Fruit fly (Drosophila melanogaster) whole organism, adult: ENCODE results near the gene CG14229.

Source experiments
- CG11617 ChIP-seq: fragments of 200-800 bp; sonication (Bioruptor generic); optimal IDR thresholded peaks from 2 replicates; lab custom pipeline; 2017; ENCODE audit warnings: mild to moderate bottlenecking, missing biosample characterization, missing genetic modification reagents, missing genetic modification characterization
- CG12768 ChIP-seq: fragments of 200-800 bp; sonication (Bioruptor generic); optimal IDR thresholded peaks from 2 replicates; lab custom pipeline; 2017; ENCODE audit warnings: missing biosample characterization, missing genetic modification characterization, mild to moderate bottlenecking, moderate library complexity, missing genetic modification reagents
- CG14711 ChIP-seq: fragments of 200-800 bp; sonication (Bioruptor generic); optimal IDR thresholded peaks from 2 replicates; lab custom pipeline; 2018; ENCODE audit warnings: missing biosample characterization, mild to moderate bottlenecking, missing genetic modification characterization, moderate library complexity
- CG1620 ChIP-seq: fragments of 200-800 bp; sonication (Bioruptor generic); optimal IDR thresholded peaks from 2 replicates; lab custom pipeline; 2016; ENCODE audit warnings: missing biosample characterization, missing genetic modification characterization
- CG33017 ChIP-seq: fragments of 200-800 bp; sonication (Bioruptor generic); optimal IDR thresholded peaks from 2 replicates; lab custom pipeline; 2018; ENCODE audit warnings: missing biosample characterization, mild to moderate bottlenecking, missing genetic modification characterization, moderate library complexity
- CG5204 ChIP-seq: fragments of 200-800 bp; sonication (Bioruptor generic); optimal IDR thresholded peaks from 2 replicates; lab custom pipeline; 2016; ENCODE audit warnings: missing biosample characterization, missing genetic modification characterization
- CG7101 ChIP-seq: fragments of 200-800 bp; sonication (Bioruptor generic); optimal IDR thresholded peaks from 2 replicates; lab custom pipeline; 2018; ENCODE audit warnings: missing biosample characterization, mild to moderate bottlenecking, missing genetic modification characterization, moderate library complexity
- Clk ChIP-seq: fragments of 200-800 bp; sonication (Bioruptor generic); optimal IDR thresholded peaks from 2 replicates; lab custom pipeline; 2017; ENCODE audit warnings: missing biosample characterization, missing genetic modification characterization
- Crg-1 ChIP-seq: fragments of 200-800 bp; sonication (Bioruptor generic); optimal IDR thresholded peaks from 2 replicates; lab custom pipeline; 2016; ENCODE audit warnings: missing biosample characterization, missing genetic modification characterization
- Mnt ChIP-seq: fragments of 200-800 bp; sonication (Bioruptor generic); optimal IDR thresholded peaks from 2 replicates; lab custom pipeline; 2016; ENCODE audit warnings: missing biosample characterization, mild to moderate bottlenecking, missing genetic modification characterization
- cnc ChIP-seq, 2 experiments: fragments of >200 bp; optimal IDR thresholded peaks; 2 replicates each; lab custom pipeline; 2017
- kay ChIP-seq: fragments of 200-800 bp; sonication (Bioruptor generic); peaks from one replicate; lab custom pipeline; 2016; ENCODE audit warnings: missing biosample characterization, missing genetic modification characterization, borderline replicate concordance
- toe ChIP-seq: fragments of 200-800 bp; sonication (Bioruptor generic); optimal IDR thresholded peaks from 2 replicates; lab custom pipeline; 2016; ENCODE audit warnings: missing biosample characterization, missing genetic modification characterization

- no peak for TF ChIP-seq CG33017 (tag; lab: Kevin White, UChicago)
- TF ChIP-seq CG11617 (GFP tag; lab: Kevin White, UChicago): peak; percentile 55
- peak; percentile 66 for TF ChIP-seq Mnt
- TF ChIP-seq CG14711 (tag; lab: Kevin White, UChicago): peak; percentile 93
- TF ChIP-seq Crg-1 (GFP tag; lab: Kevin White, UChicago): peak; percentile 56
- TF ChIP-seq toe (GFP tag; lab: Kevin White, UChicago): no peak
- no peak for TF ChIP-seq CG5204 (GFP tag; lab: Kevin White, UChicago)
- peak; percentile 81 for TF ChIP-seq CG1620
- peak; percentile 3 for TF ChIP-seq Clk (GFP tag; lab: Kevin White, UChicago)
- TF ChIP-seq CG7101: peak; percentile 58
- TF ChIP-seq kay (GFP tag; lab: Kevin White, UChicago): no peak
- TF ChIP-seq CG12768 (GFP tag; lab: Kevin White, UChicago): peak; percentile 21
- no peak for TF ChIP-seq cnc (optimal IDR thresholded peaks at IDR 0.05; lab: Kevin White, UChicago)
Measured at dm6 chrX:19651757-19652419, 43.2 kb downstream of the CG14229 start, which contains the start of the genes Ranbp21 and Elys.
